Fruit fly (Drosophila melanogaster) whole organism, embryonic: ENCODE data around the gene cindr.
A peak's percentile ranks its signal among the peaks of the same experiment; 100 is the strongest.

Source experiments
- Ada2b ChIP-seq: fragments of 200-800 bp; sonication (Bioruptor generic); IDR thresholded peaks from 2 replicates; pipeline ENCODE4 v1.3.6; 2022; ENCODE audit warnings: missing biosample characterization, missing genetic modification characterization
- CG10209 ChIP-seq: fragments of 200-800 bp; sonication (Bioruptor generic); optimal IDR thresholded peaks from 3 replicates; lab custom pipeline; 2017; ENCODE audit warnings: missing biosample characterization, mild to moderate bottlenecking, missing genetic modification characterization, missing genetic modification reagents
- CG1024 ChIP-seq: fragments of 200-800 bp; sonication (Bioruptor generic); IDR thresholded peaks from 2 replicates; pipeline ENCODE4 v1.3.6; 2022; ENCODE audit warnings: missing biosample characterization, missing genetic modification characterization
- CG10979 ChIP-seq: fragments of 200-800 bp; sonication (Bioruptor generic); optimal IDR thresholded peaks from 2 replicates; lab custom pipeline; 2018; ENCODE audit warnings: missing biosample characterization, mild to moderate bottlenecking, missing genetic modification characterization, moderate library complexity
- CG12391 ChIP-seq: fragments of 200-800 bp; sonication (Bioruptor generic); optimal IDR thresholded peaks from 3 replicates; lab custom pipeline; 2018; ENCODE audit warnings: missing biosample characterization, mild to moderate bottlenecking, missing genetic modification characterization, moderate library complexity
- CG15601 ChIP-seq: fragments of 200-800 bp; sonication (Bioruptor generic); optimal IDR thresholded peaks from 3 replicates; lab custom pipeline; 2019; ENCODE audit warnings: missing biosample characterization, mild to moderate bottlenecking, missing genetic modification characterization, moderate library complexity
- CG17186 ChIP-seq: fragments of 200-800 bp; sonication (Bioruptor generic); optimal IDR thresholded peaks from 3 replicates; lab custom pipeline; 2017; ENCODE audit warnings: missing biosample characterization, missing genetic modification reagents, missing genetic modification characterization
- CG17328 ChIP-seq: fragments of 200-800 bp; sonication (Bioruptor generic); IDR thresholded peaks from 2 replicates; pipeline ENCODE4 v1.3.6; 2022; ENCODE audit warnings: missing biosample characterization, missing genetic modification characterization
- CG17385 ChIP-seq: fragments of 200-800 bp; sonication (Bioruptor generic); optimal IDR thresholded peaks from 3 replicates; lab custom pipeline; 2018; ENCODE audit warnings: missing biosample characterization, mild to moderate bottlenecking, missing genetic modification characterization
- CG18262 ChIP-seq: fragments of 200-800 bp; optimal IDR thresholded peaks from 3 replicates; lab custom pipeline; 2019; ENCODE audit warnings: missing biosample characterization, mild to moderate bottlenecking, missing genetic modification characterization, moderate library complexity
- CG2712 ChIP-seq: fragments of 200-800 bp; optimal IDR thresholded peaks from 3 replicates; lab custom pipeline; 2019; ENCODE audit warnings: missing biosample characterization, mild to moderate bottlenecking, missing genetic modification characterization, moderate library complexity
- CG30020 ChIP-seq: fragments of 200-800 bp; optimal IDR thresholded peaks from 2 replicates; lab custom pipeline; 2019; ENCODE audit warnings: missing biosample characterization, mild to moderate bottlenecking, missing genetic modification characterization, moderate library complexity
- CG6791 ChIP-seq: fragments of 200-800 bp; sonication (Bioruptor generic); IDR thresholded peaks from 3 replicates; pipeline ENCODE4 v1.3.6; 2022; ENCODE audit warnings: missing biosample characterization, missing genetic modification characterization; ENCODE audit not compliant: partially characterized antibody
- CG8765 ChIP-seq: fragments of 200-800 bp; sonication (Bioruptor generic); IDR thresholded peaks from 2 replicates; pipeline ENCODE4 v1.3.6; 2022; ENCODE audit warnings: missing biosample characterization, missing genetic modification characterization
- CG8924 ChIP-seq: fragments of 200-800 bp; optimal IDR thresholded peaks from 3 replicates; lab custom pipeline; 2019; ENCODE audit warnings: missing biosample characterization, mild to moderate bottlenecking, missing genetic modification characterization, moderate library complexity
- CoRest ChIP-seq: fragments of 200-800 bp; sonication (Bioruptor generic); optimal IDR thresholded peaks from 3 replicates; lab custom pipeline; 2018; ENCODE audit warnings: missing biosample characterization, mild to moderate bottlenecking, missing genetic modification characterization, moderate library complexity
- D ChIP-seq, 2 experiments: fragments of 200-800 bp in 1 of 2; fragments of >200 bp in 1 of 2; sonication (Bioruptor generic) in 1 of 2; optimal IDR thresholded peaks; 2 replicates in 1 of 2; 3 replicates in 1 of 2; lab custom pipeline; 2017; ENCODE audit warnings: mild to moderate bottlenecking in 1 of 2, missing biosample characterization in 1 of 2, missing genetic modification characterization in 1 of 2, missing genetic modification reagents in 1 of 2
- Eip74EF ChIP-seq, 2 experiments: fragments of 200-800 bp in 1 of 2; fragments of >200 bp in 1 of 2; sonication (Bioruptor generic) in 1 of 2; optimal IDR thresholded peaks; 2 replicates each; lab custom pipeline; 2017 to 2019; ENCODE audit warnings: missing biosample characterization in 2 of 2, missing genetic modification characterization in 2 of 2, mild to moderate bottlenecking in 1 of 2, moderate library complexity in 1 of 2
- Fer1 ChIP-seq: fragments of 200-800 bp; sonication (Bioruptor generic); optimal IDR thresholded peaks from 2 replicates; lab custom pipeline; 2017; ENCODE audit warnings: missing biosample characterization, mild to moderate bottlenecking, missing genetic modification characterization
- GATAe ChIP-seq: fragments of 200-800 bp; sonication (Bioruptor generic); conservative IDR thresholded peaks from 2 replicates; pipeline ENCODE4 v1.3.6; 2022; ENCODE audit warnings: missing biosample characterization, missing genetic modification characterization
- Pdp1 ChIP-seq, 2 experiments: fragments of 200-800 bp; sonication (Bioruptor generic); optimal IDR thresholded peaks; 3 replicates each; lab custom pipeline; 2016; ENCODE audit warnings: missing biosample characterization in 2 of 2, missing genetic modification characterization in 2 of 2, mild to moderate bottlenecking in 1 of 2, moderate library complexity in 1 of 2
- Sox100B ChIP-seq: fragments of 200-800 bp; sonication (Bioruptor generic); optimal IDR thresholded peaks from 3 replicates; lab custom pipeline; 2018; ENCODE audit warnings: missing biosample characterization, mild to moderate bottlenecking, missing genetic modification characterization
- Ssrp ChIP-seq: fragments of 200-800 bp; sonication (Bioruptor generic); optimal IDR thresholded peaks from 2 replicates; lab custom pipeline; 2018; ENCODE audit warnings: missing biosample characterization, mild to moderate bottlenecking, missing genetic modification characterization, moderate library complexity
- bsh ChIP-seq, 2 experiments: fragments of 200-800 bp; sonication (Bioruptor generic); optimal IDR thresholded peaks; 2 replicates each; lab custom pipeline; 2017 to 2018; ENCODE audit warnings: mild to moderate bottlenecking in 2 of 2, missing biosample characterization in 2 of 2, missing genetic modification characterization in 2 of 2, moderate library complexity in 1 of 2
- cato ChIP-seq: fragments of 200-800 bp; sonication (Bioruptor generic); optimal IDR thresholded peaks from 2 replicates; lab custom pipeline; 2016; ENCODE audit warnings: missing biosample characterization, missing genetic modification characterization, borderline replicate concordance
- crol ChIP-seq: fragments of 200-800 bp; sonication (Bioruptor generic); IDR thresholded peaks from 2 replicates; pipeline ENCODE4 v1.3.6; 2022; ENCODE audit warnings: missing biosample characterization, missing genetic modification characterization
- cwo ChIP-seq: fragments of 200-800 bp; sonication (Bioruptor generic); optimal IDR thresholded peaks from 3 replicates; lab custom pipeline; 2017; ENCODE audit warnings: missing biosample characterization, missing genetic modification characterization, mild to moderate bottlenecking, moderate library complexity, missing genetic modification reagents
- da ChIP-seq: fragments of 200-800 bp; sonication (Bioruptor generic); optimal IDR thresholded peaks from 2 replicates; lab custom pipeline; 2016; ENCODE audit warnings: missing biosample characterization, missing genetic modification characterization
- emc ChIP-seq: fragments of 200-800 bp; sonication (Bioruptor generic); optimal IDR thresholded peaks from 2 replicates; lab custom pipeline; 2016; ENCODE audit warnings: missing biosample characterization, missing genetic modification characterization
- exex ChIP-seq: fragments of 200-800 bp; sonication (Bioruptor generic); optimal IDR thresholded peaks from 4 replicates; lab custom pipeline; 2018; ENCODE audit warnings: missing biosample characterization, mild to moderate bottlenecking, missing genetic modification characterization, moderate library complexity
- gfzf ChIP-seq: fragments of 200-800 bp; sonication (Bioruptor generic); optimal IDR thresholded peaks from 2 replicates; lab custom pipeline; 2016; ENCODE audit warnings: missing biosample characterization, mild to moderate bottlenecking, missing genetic modification characterization, moderate library complexity
- grau ChIP-seq: fragments of 200-800 bp; optimal IDR thresholded peaks from 3 replicates; lab custom pipeline; 2019; ENCODE audit warnings: missing biosample characterization, mild to moderate bottlenecking, missing genetic modification characterization, moderate library complexity
- jing ChIP-seq: fragments of 200-800 bp; sonication (Bioruptor generic); optimal IDR thresholded peaks from 2 replicates; lab custom pipeline; 2018; ENCODE audit warnings: missing biosample characterization, mild to moderate bottlenecking, missing genetic modification characterization
- lilli ChIP-seq: fragments of 200-800 bp; sonication (Bioruptor generic); optimal IDR thresholded peaks from 3 replicates; lab custom pipeline; 2016; ENCODE audit warnings: missing biosample characterization, missing genetic modification characterization
- lov ChIP-seq, 2 experiments: fragments of 200-800 bp in 1 of 2; fragments of >200 bp in 1 of 2; sonication (Bioruptor generic) in 1 of 2; IDR thresholded peaks in 1 of 2; optimal IDR thresholded peaks in 1 of 2; 2 replicates in 1 of 2; 3 replicates in 1 of 2; pipeline versions ENCODE4 v1.3.6 to Lab custom; 2017 to 2022; ENCODE audit warnings: missing biosample characterization in 1 of 2, missing genetic modification characterization in 1 of 2
- nau ChIP-seq: fragments of 200-800 bp; sonication (Bioruptor generic); optimal IDR thresholded peaks from 3 replicates; lab custom pipeline; 2017; ENCODE audit warnings: missing biosample characterization, mild to moderate bottlenecking, missing genetic modification characterization, missing genetic modification reagents
- oc ChIP-seq: fragments of 200-800 bp; sonication (Bioruptor generic); optimal IDR thresholded peaks from 2 replicates; lab custom pipeline; 2018; ENCODE audit warnings: missing biosample characterization, mild to moderate bottlenecking, missing genetic modification characterization, moderate library complexity
- onecut ChIP-seq: fragments of 200-800 bp; sonication (Bioruptor generic); IDR thresholded peaks from 2 replicates; pipeline ENCODE4 v1.3.6; 2022; ENCODE audit warnings: missing biosample characterization, missing genetic modification characterization
- pho ChIP-seq: fragments of 200-800 bp; sonication (Bioruptor generic); optimal IDR thresholded peaks from 2 replicates; lab custom pipeline; 2016; ENCODE audit warnings: missing biosample characterization, missing genetic modification characterization
- phol ChIP-seq: fragments of 200-800 bp; sonication (Bioruptor generic); optimal IDR thresholded peaks from 3 replicates; lab custom pipeline; 2018; ENCODE audit warnings: missing biosample characterization, mild to moderate bottlenecking, missing genetic modification characterization, moderate library complexity
- prd ChIP-seq, 3 experiments: fragments of >200 bp in 2 of 3; fragments of 200-800 bp in 1 of 3; sonication (Bioruptor generic) in 1 of 3; optimal IDR thresholded peaks in 2 of 3; IDR thresholded peaks in 1 of 3; 2 replicates in 2 of 3; 3 replicates in 1 of 3; pipeline versions ENCODE4 v1.3.6 to Lab custom; 2017 to 2022; ENCODE audit warnings: missing biosample characterization in 1 of 3, missing genetic modification characterization in 1 of 3
- sisA ChIP-seq: fragments of 200-800 bp; sonication (Bioruptor generic); IDR thresholded peaks from 2 replicates; pipeline ENCODE4 v1.3.6; 2022; ENCODE audit warnings: missing biosample characterization, missing genetic modification characterization
- tna ChIP-seq: fragments of 200-800 bp; sonication (Bioruptor generic); IDR thresholded peaks from 2 replicates; pipeline ENCODE4 v1.3.6; 2022; ENCODE audit warnings: missing biosample characterization, missing genetic modification characterization; ENCODE audit not compliant: partially characterized antibody

cindr gene

dm6 chr3R:30812023-30812345, 3.6 kb downstream of the cindr start (continued):
- TF ChIP-seq tna (no peak), lov (optimal IDR thresholded peaks at IDR 0.05; lab: Kevin White, UChicago) (no peak), lov (GFP tag; IDR thresholded peaks at IDR 0.05; lab: Robert Waterston, UW) (no peak), pho (GFP tag; lab: Kevin White, UChicago) (no peak)

dm6 chr3R:30812401-30813207, 4.2 kb downstream of the cindr start:
- TF ChIP-seq crol (peak; percentile 59), Ada2b (0 out of 2 replicates have a peak, but pooled peaks have one; percentile 45), Pdp1 (GFP tag; optimal IDR thresholded peaks at IDR 0.05; lab: Kevin White, UChicago) (peak in 1 of 2 experiments; percentile 68), phol (tag; lab: Kevin White, UChicago) (peak; percentile 52), CG17186 (GFP tag; lab: Kevin White, UChicago) (no peak), oc (tag; lab: Kevin White, UChicago) (peak; percentile 22), CG2712 (tag; lab: Kevin White, UChicago) (peak; percentile 35), jing (GFP tag; lab: Kevin White, UChicago) (peak; percentile 21), CG8924 (tag; lab: Kevin White, UChicago) (peak; percentile 36), Eip74EF (GFP tag; optimal IDR thresholded peaks at IDR 0.05; lab: Kevin White, UChicago) (peak in 1 of 2 experiments; percentile 24), D (optimal IDR thresholded peaks at IDR 0.05; lab: Kevin White, UChicago) (no peak), D (GFP tag; optimal IDR thresholded peaks at IDR 0.05; lab: Kevin White, UChicago) (no peak), prd (optimal IDR thresholded peaks at IDR 0.05; lab: Kevin White, UChicago) (no peak), prd (GFP tag; IDR thresholded peaks at IDR 0.05; lab: Robert Waterston, UW) (0 out of 3 replicates have a peak, but pooled peaks have one; percentile 16), emc (GFP tag; lab: Kevin White, UChicago) (no peak), lilli (GFP tag; lab: Kevin White, UChicago) (peak; percentile 49), cato (GFP tag; lab: Kevin White, UChicago) (peak; percentile 12), grau (peak; percentile 54), exex (tag; lab: Kevin White, UChicago) (peak; percentile 45), da (GFP tag; lab: Kevin White, UChicago) (no peak), CG18262 (tag; lab: Kevin White, UChicago) (peak; percentile 21), onecut (no peak), CG10979 (peak; percentile 62), cwo (peak; percentile 6), CG15601 (tag; lab: Kevin White, UChicago) (peak; percentile 99), Ssrp (tag; lab: Kevin White, UChicago) (peak; percentile 45), CG17328 (peak; percentile 60), CG17385 (peak; percentile 52), CG12391 (tag; lab: Kevin White, UChicago) (peak; percentile 67), Sox100B (GFP tag; lab: Kevin White, UChicago) (peak; percentile 13), CG1024 (no peak), CG6791 (0 out of 3 replicates have a peak, but pooled peaks have one; percentile 6), sisA (GFP tag; lab: Robert Waterston, UW) (peak; percentile 47; the same call in 1 of the 2 replicates), CG8765 (GFP tag; lab: Robert Waterston, UW) (no peak), CG10209 (GFP tag; lab: Kevin White, UChicago) (peak; percentile 41), GATAe (GFP tag; lab: Robert Waterston, UW) (no peak), Fer1 (GFP tag; lab: Kevin White, UChicago) (peak; percentile 22), CoRest (peak; percentile 45), bsh (GFP tag; optimal IDR thresholded peaks at IDR 0.05; lab: Kevin White, UChicago) (peak in 1 of 2 experiments; percentile 67), nau (GFP tag; lab: Kevin White, UChicago) (peak; percentile 4), CG30020 (tag; lab: Kevin White, UChicago) (no peak), gfzf (no peak), pho (GFP tag; lab: Kevin White, UChicago) (no peak)
